Fruit fly (Drosophila melanogaster) whole organism, embryonic: ENCODE measurements around the gene CG14984.

Source experiments
- B-H2 ChIP-seq: fragments of 200-800 bp; sonication (Bioruptor generic); optimal IDR thresholded peaks from 2 replicates; lab custom pipeline; 2018; ENCODE audit warnings: missing biosample characterization, mild to moderate bottlenecking, missing genetic modification characterization
- CG10209 ChIP-seq: fragments of 200-800 bp; sonication (Bioruptor generic); optimal IDR thresholded peaks from 3 replicates; lab custom pipeline; 2017; ENCODE audit warnings: missing biosample characterization, mild to moderate bottlenecking, missing genetic modification characterization, missing genetic modification reagents
- CG10543 ChIP-seq: fragments of 200-800 bp; sonication (Bioruptor generic); optimal IDR thresholded peaks from 3 replicates; lab custom pipeline; 2017; ENCODE audit warnings: missing biosample characterization, mild to moderate bottlenecking, missing genetic modification characterization, moderate library complexity
- CG11247 ChIP-seq: fragments of 200-800 bp; sonication (Bioruptor generic); IDR thresholded peaks from 2 replicates; pipeline ENCODE4 v1.3.6; 2022; ENCODE audit warnings: missing biosample characterization, missing genetic modification characterization
- CG12659 ChIP-seq: fragments of 200-800 bp; sonication (Bioruptor generic); optimal IDR thresholded peaks from 3 replicates; lab custom pipeline; 2017; ENCODE audit warnings: mild to moderate bottlenecking, missing biosample characterization, missing genetic modification reagents, missing genetic modification characterization
- CG12744 ChIP-seq: fragments of 200-800 bp; sonication (Bioruptor generic); optimal IDR thresholded peaks from 2 replicates; lab custom pipeline; 2016; ENCODE audit warnings: missing biosample characterization, missing genetic modification characterization
- CG12769 ChIP-seq: fragments of 200-800 bp; sonication (Bioruptor generic); optimal IDR thresholded peaks from 2 replicates; lab custom pipeline; 2019; ENCODE audit warnings: missing biosample characterization, mild to moderate bottlenecking, missing genetic modification characterization, moderate library complexity
- CG14710 ChIP-seq: fragments of 200-800 bp; sonication (Bioruptor generic); optimal IDR thresholded peaks from 3 replicates; lab custom pipeline; 2019; ENCODE audit warnings: missing biosample characterization, mild to moderate bottlenecking, missing genetic modification characterization, moderate library complexity
- CG15479 ChIP-seq: fragments of 200-800 bp; sonication (Bioruptor generic); optimal IDR thresholded peaks from 3 replicates; lab custom pipeline; 2019; ENCODE audit warnings: missing biosample characterization, mild to moderate bottlenecking, missing genetic modification characterization, moderate library complexity
- CG17186 ChIP-seq: fragments of 200-800 bp; sonication (Bioruptor generic); optimal IDR thresholded peaks from 3 replicates; lab custom pipeline; 2017; ENCODE audit warnings: missing biosample characterization, missing genetic modification reagents, missing genetic modification characterization
- CG2116 ChIP-seq: fragments of 200-800 bp; sonication (Bioruptor generic); optimal IDR thresholded peaks from 3 replicates; lab custom pipeline; 2018; ENCODE audit warnings: missing biosample characterization, mild to moderate bottlenecking, missing genetic modification characterization
- CG2889 ChIP-seq: fragments of 200-800 bp; sonication (Bioruptor generic); IDR thresholded peaks from 3 replicates; pipeline ENCODE4 v1.3.6; 2022; ENCODE audit warnings: missing biosample characterization, missing genetic modification characterization
- CG34224 ChIP-seq: fragments of 200-800 bp; sonication (Bioruptor generic); IDR thresholded peaks from 3 replicates; pipeline ENCODE4 v1.3.6; 2022; ENCODE audit warnings: missing biosample characterization, missing genetic modification characterization; ENCODE audit not compliant: partially characterized antibody
- CG34376 ChIP-seq: fragments of 200-800 bp; sonication (Bioruptor generic); optimal IDR thresholded peaks from 2 replicates; lab custom pipeline; 2018; ENCODE audit warnings: missing biosample characterization, mild to moderate bottlenecking, missing genetic modification characterization
- CG34422 ChIP-seq: fragments of 200-800 bp; sonication (Bioruptor generic); IDR thresholded peaks from 3 replicates; pipeline ENCODE4 v1.3.6; 2022; ENCODE audit warnings: missing biosample characterization, missing genetic modification characterization
- CG4617 ChIP-seq: fragments of 200-800 bp; sonication (Bioruptor generic); optimal IDR thresholded peaks from 3 replicates; lab custom pipeline; 2016; ENCODE audit warnings: missing biosample characterization, missing genetic modification characterization, borderline replicate concordance
- CG7987 ChIP-seq: fragments of 200-800 bp; sonication (Bioruptor generic); optimal IDR thresholded peaks from 2 replicates; lab custom pipeline; 2018; ENCODE audit warnings: missing biosample characterization, mild to moderate bottlenecking, missing genetic modification characterization, moderate library complexity
- CG8944 ChIP-seq: fragments of 200-800 bp; sonication (Bioruptor generic); optimal IDR thresholded peaks from 3 replicates; lab custom pipeline; 2016; ENCODE audit warnings: missing biosample characterization, missing genetic modification characterization
- CrebB ChIP-seq: fragments of 200-800 bp; sonication (Bioruptor generic); optimal IDR thresholded peaks from 3 replicates; lab custom pipeline; 2018; ENCODE audit warnings: missing biosample characterization, mild to moderate bottlenecking, missing genetic modification characterization
- E2f2 ChIP-seq: fragments of 200-800 bp; sonication (Bioruptor generic); IDR thresholded peaks from 2 replicates; pipeline ENCODE4 v1.3.6; 2022; ENCODE audit warnings: missing biosample characterization, missing genetic modification characterization
- Fer3 ChIP-seq: fragments of 200-800 bp; sonication (Bioruptor generic); optimal IDR thresholded peaks from 2 replicates; lab custom pipeline; 2018; ENCODE audit warnings: missing biosample characterization, mild to moderate bottlenecking, missing genetic modification characterization, moderate library complexity
- Hey ChIP-seq: fragments of 200-800 bp; sonication (Bioruptor generic); optimal IDR thresholded peaks from 3 replicates; lab custom pipeline; 2018; ENCODE audit warnings: missing biosample characterization, mild to moderate bottlenecking, missing genetic modification characterization
- HmgD ChIP-seq: fragments of 200-800 bp; sonication (Bioruptor generic); optimal IDR thresholded peaks from 3 replicates; lab custom pipeline; 2016; ENCODE audit warnings: missing biosample characterization, missing genetic modification characterization
- MESR4 ChIP-seq: fragments of 200-800 bp; sonication (Bioruptor generic); optimal IDR thresholded peaks from 2 replicates; lab custom pipeline; 2018; ENCODE audit warnings: missing biosample characterization, mild to moderate bottlenecking, missing genetic modification characterization, moderate library complexity
- Max ChIP-seq: fragments of 200-800 bp; sonication (Bioruptor generic); optimal IDR thresholded peaks from 2 replicates; lab custom pipeline; 2016; ENCODE audit warnings: missing biosample characterization, mild to moderate bottlenecking, missing genetic modification characterization
- Myb ChIP-seq: fragments of 200-800 bp; sonication (Bioruptor generic); optimal IDR thresholded peaks from 2 replicates; lab custom pipeline; 2016; ENCODE audit warnings: missing biosample characterization, missing genetic modification characterization
- NfI ChIP-seq: fragments of 200-800 bp; sonication (Bioruptor generic); optimal IDR thresholded peaks from 3 replicates; lab custom pipeline; 2018; ENCODE audit warnings: missing biosample characterization, mild to moderate bottlenecking, missing genetic modification characterization, moderate library complexity
- Opbp ChIP-seq: fragments of 200-800 bp; sonication (Bioruptor generic); IDR thresholded peaks from 3 replicates; pipeline ENCODE4 v1.3.6; 2022; ENCODE audit warnings: missing biosample characterization, missing genetic modification characterization; ENCODE audit not compliant: partially characterized antibody
- Pdp1 ChIP-seq, 2 experiments: fragments of 200-800 bp; sonication (Bioruptor generic); optimal IDR thresholded peaks; 3 replicates each; lab custom pipeline; 2016; ENCODE audit warnings: missing biosample characterization in 2 of 2, missing genetic modification characterization in 2 of 2, mild to moderate bottlenecking in 1 of 2, moderate library complexity in 1 of 2
- Rfx ChIP-seq: fragments of 200-800 bp; sonication (Bioruptor generic); IDR thresholded peaks from 2 replicates; pipeline ENCODE4 v1.3.6; 2022; ENCODE audit warnings: missing biosample characterization, missing genetic modification characterization
- Sin3A ChIP-seq: fragments of >200 bp; optimal IDR thresholded peaks from 2 replicates; lab custom pipeline; 2018
- YL-1 ChIP-seq: fragments of 200-800 bp; sonication (Bioruptor generic); optimal IDR thresholded peaks from 3 replicates; lab custom pipeline; 2017; ENCODE audit warnings: missing biosample characterization, mild to moderate bottlenecking, missing genetic modification characterization
- gfzf ChIP-seq: fragments of 200-800 bp; sonication (Bioruptor generic); optimal IDR thresholded peaks from 2 replicates; lab custom pipeline; 2016; ENCODE audit warnings: missing biosample characterization, mild to moderate bottlenecking, missing genetic modification characterization, moderate library complexity
- hbn ChIP-seq: fragments of 200-800 bp; sonication (Bioruptor generic); IDR thresholded peaks from 2 replicates; pipeline ENCODE4 v1.3.6; 2022; ENCODE audit warnings: missing biosample characterization, missing genetic modification characterization; ENCODE audit not compliant: partially characterized antibody
- her ChIP-seq: fragments of 200-800 bp; sonication (Bioruptor generic); optimal IDR thresholded peaks from 2 replicates; lab custom pipeline; 2016; ENCODE audit warnings: missing biosample characterization, missing genetic modification characterization
- insv ChIP-seq, 2 experiments: fragments of 200-800 bp; sonication (Bioruptor generic); optimal IDR thresholded peaks; 3 replicates each; lab custom pipeline; 2016 to 2018; ENCODE audit warnings: missing biosample characterization in 2 of 2, missing genetic modification characterization in 2 of 2
- ken ChIP-seq: fragments of 200-800 bp; sonication (Bioruptor generic); IDR thresholded peaks from 3 replicates; pipeline ENCODE4 v1.3.6; 2022; ENCODE audit warnings: missing biosample characterization, missing genetic modification characterization
- mld ChIP-seq: fragments of 200-800 bp; sonication (Bioruptor generic); IDR thresholded peaks from 3 replicates; pipeline ENCODE4 v1.3.6; 2022; ENCODE audit warnings: missing biosample characterization, missing genetic modification characterization; ENCODE audit not compliant: partially characterized antibody
- nom ChIP-seq: fragments of 200-800 bp; sonication (Bioruptor generic); optimal IDR thresholded peaks from 2 replicates; lab custom pipeline; 2017; ENCODE audit warnings: missing biosample characterization, missing genetic modification characterization, mild to moderate bottlenecking, moderate library complexity, missing genetic modification reagents
- pzg ChIP-seq: fragments of 200-800 bp; sonication (Bioruptor generic); optimal IDR thresholded peaks from 3 replicates; lab custom pipeline; 2018; ENCODE audit warnings: missing biosample characterization, mild to moderate bottlenecking, missing genetic modification characterization, moderate library complexity
- row ChIP-seq: fragments of 200-800 bp; sonication (Bioruptor generic); IDR thresholded peaks from 3 replicates; pipeline ENCODE4 v1.3.6; 2022; ENCODE audit warnings: missing biosample characterization, missing genetic modification characterization
- sima ChIP-seq: fragments of 200-800 bp; sonication (Bioruptor generic); optimal IDR thresholded peaks from 2 replicates; lab custom pipeline; 2016; ENCODE audit warnings: missing biosample characterization, missing genetic modification characterization
- stwl ChIP-seq: fragments of 200-800 bp; sonication (Bioruptor generic); optimal IDR thresholded peaks from 3 replicates; lab custom pipeline; 2018; ENCODE audit warnings: missing biosample characterization, mild to moderate bottlenecking, missing genetic modification characterization, moderate library complexity
- vnd ChIP-seq: fragments of 200-800 bp; sonication (Bioruptor generic); IDR thresholded peaks from 3 replicates; pipeline ENCODE4 v1.3.6; 2022; ENCODE audit warnings: missing biosample characterization, missing genetic modification characterization; ENCODE audit not compliant: partially characterized antibody
- vvl ChIP-seq: fragments of 200-800 bp; sonication (Bioruptor generic); IDR thresholded peaks from 2 replicates; pipeline ENCODE4 v1.3.6; 2022; ENCODE audit warnings: missing biosample characterization, missing genetic modification characterization

CG14984 gene

dm6 chr3L:3908838-3909810, 43.2 kb downstream of the CG14984 start (continued):
- no peak for TF ChIP-seq CG2889 (GFP tag; lab: Robert Waterston, UW)
- TF ChIP-seq MESR4 (GFP tag; lab: Kevin White, UChicago): peak; percentile 79
- peak; percentile 14 for TF ChIP-seq Max (GFP tag; lab: Kevin White, UChicago)
- no peak for TF ChIP-seq CG12744 (GFP tag; lab: Kevin White, UChicago)
- TF ChIP-seq mld: no peak

DNA sequence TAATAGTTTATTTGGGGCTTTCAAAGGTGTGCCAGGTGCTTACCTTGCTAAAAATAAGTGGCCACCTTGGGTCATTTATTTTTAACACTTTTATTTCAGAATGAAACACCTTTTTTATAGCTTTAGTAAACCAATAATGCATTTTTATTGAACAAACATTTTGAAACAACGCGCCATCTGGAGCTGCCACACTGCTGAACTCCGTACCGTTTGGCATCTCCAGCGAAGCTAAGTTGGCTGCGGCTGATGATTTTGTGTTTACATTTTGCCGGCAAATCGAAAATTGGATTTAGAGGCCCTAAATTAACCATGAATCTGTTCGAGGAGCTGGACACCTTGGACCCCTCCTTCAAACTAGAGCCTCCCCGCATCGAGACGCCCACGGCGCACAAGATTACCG, 47.2 kb downstream of the CG14984 start, which contains the start of gene ida:
Gene ida (plus strand): TSS at position 234 of the 400 bp plus-strand sequence.
- peak; percentile 27 for TF ChIP-seq CG12769
- no peak for TF ChIP-seq vnd (GFP tag; lab: Robert Waterston, UW)
- peak; percentile 37 for TF ChIP-seq NfI
- no peak for TF ChIP-seq insv (GFP tag; optimal IDR thresholded peaks at IDR 0.05; lab: Kevin White, UChicago)
- TF ChIP-seq nom: peak; percentile 13
- no peak for TF ChIP-seq CrebB (tag; lab: Kevin White, UChicago)
- TF ChIP-seq YL-1 (GFP tag; lab: Kevin White, UChicago): peak; percentile 46
- peak; percentile 47 for TF ChIP-seq gfzf (GFP tag; lab: Kevin White, UChicago)
- peak; percentile 14 for TF ChIP-seq CG10543 (GFP tag; lab: Kevin White, UChicago)
- TF ChIP-seq pzg (GFP tag; lab: Kevin White, UChicago): peak; percentile 88
- peak; percentile 40; the same call in 1 of the 2 replicates for TF ChIP-seq vvl (GFP tag; lab: Robert Waterston, UW)
- TF ChIP-seq Opbp: peak; percentile 100
- peak; percentile 24; the same call in 1 of the 2 replicates for TF ChIP-seq Rfx (GFP tag; lab: Robert Waterston, UW)
- peak; percentile 26 for TF ChIP-seq CG17186 (GFP tag; lab: Kevin White, UChicago)
- peak; percentile 28 for TF ChIP-seq MESR4 (GFP tag; lab: Kevin White, UChicago)
- TF ChIP-seq stwl: peak; percentile 36
- no peak for TF ChIP-seq CG10209 (GFP tag; lab: Kevin White, UChicago)
- peak in 1 of 2 experiments; percentile 6 for TF ChIP-seq Pdp1 (GFP tag; optimal IDR thresholded peaks at IDR 0.05; lab: Kevin White, UChicago)
- peak; percentile 31 for TF ChIP-seq CG2116 (GFP tag; lab: Kevin White, UChicago)
- TF ChIP-seq Myb (GFP tag; lab: Kevin White, UChicago): peak; percentile 64
- no peak for TF ChIP-seq CG8944 (GFP tag; lab: Kevin White, UChicago)
- TF ChIP-seq CG34224 (GFP tag; lab: Robert Waterston, UW): peak; percentile 26; the same call in 1 of the 3 replicates
- TF ChIP-seq CG12659 (GFP tag; lab: Kevin White, UChicago): peak; percentile 44
- TF ChIP-seq Hey (tag; lab: Kevin White, UChicago): peak; percentile 53
- TF ChIP-seq row (GFP tag; lab: Robert Waterston, UW): peak; percentile 12; the same call in 1 of the 3 replicates
- no peak for TF ChIP-seq CG11247 (GFP tag; lab: Robert Waterston, UW)
- no peak for TF ChIP-seq ken (GFP tag; lab: Robert Waterston, UW)
- TF ChIP-seq E2f2 (GFP tag; lab: Robert Waterston, UW): peak; percentile 99
- peak; percentile 41 for TF ChIP-seq her (GFP tag; lab: Kevin White, UChicago)
- no peak for TF ChIP-seq hbn (GFP tag; lab: Robert Waterston, UW)
- TF ChIP-seq CG15479 (GFP tag; lab: Kevin White, UChicago): no peak
- peak; percentile 81; the same call in 2 of the 3 replicates for TF ChIP-seq CG34422 (GFP tag; lab: Robert Waterston, UW)
- TF ChIP-seq CG14710 (tag; lab: Kevin White, UChicago): peak; percentile 36
- peak; percentile 48 for TF ChIP-seq Sin3A
- peak; percentile 19 for TF ChIP-seq HmgD
- TF ChIP-seq CG34376 (GFP tag; lab: Kevin White, UChicago): peak; percentile 53
- TF ChIP-seq CG4617: peak; percentile 43
- no peak for TF ChIP-seq Fer3 (tag; lab: Kevin White, UChicago)
- peak; percentile 6 for TF ChIP-seq CG7987
- peak; percentile 2 for TF ChIP-seq B-H2
- TF ChIP-seq sima (GFP tag; lab: Kevin White, UChicago): no peak
